Worm (Caenorhabditis elegans) whole organism, late embryonic: ENCODE measurements around the gene F23A7.5.
"Not testable (repeated sequence)": the region's sequence is repeated elsewhere in the genome, so short reads cannot be mapped to it uniquely, and the experiment has no call there.

Experiments
- F13H6.1 ChIP-seq: sonication (generic microtip); optimal IDR thresholded peaks from 2 replicates; lab custom pipeline; 2016; ENCODE audit warnings: missing genetic modification characterization, missing compliant biosample characterization
- K02D7.2 ChIP-seq: sonication (generic microtip); optimal IDR thresholded peaks from 2 replicates; lab custom pipeline; 2017; ENCODE audit warnings: mild to moderate bottlenecking, missing genetic modification characterization, missing compliant biosample characterization
- K09A11.1 ChIP-seq: sonication (generic microtip); optimal IDR thresholded peaks from 2 replicates; lab custom pipeline; 2017; ENCODE audit warnings: antibody characterized with exemption, mild to moderate bottlenecking, missing genetic modification characterization, missing compliant biosample characterization; ENCODE audit not compliant: insufficient read depth
- Y22D7AL.16 ChIP-seq: sonication (generic microtip); optimal IDR thresholded peaks from 2 replicates; lab custom pipeline; 2016; ENCODE audit warnings: missing genetic modification characterization, missing compliant biosample characterization
- ahr-1 ChIP-seq: sonication (generic microtip); optimal IDR thresholded peaks from 2 replicates; lab custom pipeline; 2016; ENCODE audit warnings: missing genetic modification characterization, missing compliant biosample characterization
- ceh-14 ChIP-seq: sonication (generic microtip); optimal IDR thresholded peaks from 2 replicates; lab custom pipeline; 2016; ENCODE audit warnings: missing genotype, missing genetic modification characterization, missing compliant biosample characterization
- ceh-2 ChIP-seq: sonication (generic microtip); optimal IDR thresholded peaks from 2 replicates; lab custom pipeline; 2016; ENCODE audit warnings: missing genotype, missing genetic modification characterization, missing compliant biosample characterization
- ceh-22 ChIP-seq: sonication (generic microtip); optimal IDR thresholded peaks from 2 replicates; lab custom pipeline; 2017; ENCODE audit warnings: missing biosample characterization, missing genetic modification characterization
- ceh-24 ChIP-seq: sonication (generic microtip); optimal IDR thresholded peaks from 2 replicates; lab custom pipeline; 2016; ENCODE audit warnings: mild to moderate bottlenecking, missing genetic modification characterization, missing compliant biosample characterization
- ceh-31 ChIP-seq: sonication (generic microtip); optimal IDR thresholded peaks from 2 replicates; lab custom pipeline; 2016; ENCODE audit warnings: missing genetic modification characterization, missing compliant biosample characterization
- ceh-48 ChIP-seq: sonication (generic microtip); optimal IDR thresholded peaks from 2 replicates; lab custom pipeline; 2016; ENCODE audit warnings: missing genetic modification characterization, inconsistent platforms, missing compliant biosample characterization
- dmd-4 ChIP-seq: sonication (generic microtip); optimal IDR thresholded peaks from 2 replicates; lab custom pipeline; 2016; ENCODE audit warnings: borderline replicate concordance, missing genetic modification characterization, missing compliant biosample characterization
- elt-2 ChIP-seq: sonication (generic microtip); optimal IDR thresholded peaks from 2 replicates; lab custom pipeline; 2016; ENCODE audit warnings: missing genetic modification reagents, missing genetic modification characterization, missing compliant biosample characterization
- elt-4 ChIP-seq: sonication (generic microtip); optimal IDR thresholded peaks from 2 replicates; lab custom pipeline; 2016; ENCODE audit warnings: missing genetic modification characterization, missing compliant biosample characterization
- ets-4 ChIP-seq: sonication (generic microtip); optimal IDR thresholded peaks from 2 replicates; lab custom pipeline; 2016; ENCODE audit warnings: missing genetic modification characterization, missing compliant biosample characterization
- fax-1 ChIP-seq: sonication (generic microtip); optimal IDR thresholded peaks from 2 replicates; lab custom pipeline; 2016; ENCODE audit warnings: missing genotype, missing genetic modification characterization, missing compliant biosample characterization
- fkh-6 ChIP-seq: sonication (generic microtip); optimal IDR thresholded peaks from 2 replicates; lab custom pipeline; 2016; ENCODE audit warnings: missing genetic modification characterization, missing compliant biosample characterization
- hlh-15 ChIP-seq: sonication (generic microtip); optimal IDR thresholded peaks from 2 replicates; lab custom pipeline; 2016; ENCODE audit warnings: missing genetic modification characterization, missing compliant biosample characterization
- hlh-30 ChIP-seq: sonication (generic microtip); optimal IDR thresholded peaks from 2 replicates; lab custom pipeline; 2017; ENCODE audit warnings: antibody characterized with exemption, missing genetic modification characterization, missing compliant biosample characterization; ENCODE audit not compliant: insufficient read depth
- hlh-6 ChIP-seq: sonication (generic microtip); optimal IDR thresholded peaks from 2 replicates; lab custom pipeline; 2016; ENCODE audit warnings: missing genotype, missing genetic modification characterization, missing compliant biosample characterization
- lim-6 ChIP-seq: sonication (generic microtip); optimal IDR thresholded peaks from 2 replicates; lab custom pipeline; 2016; ENCODE audit warnings: missing genetic modification characterization, missing compliant biosample characterization
- lin-11 ChIP-seq: fragments of 200-800 bp; sonication (Bioruptor generic); optimal IDR thresholded peaks from 2 replicates; lab custom pipeline; 2018; ENCODE audit warnings: mild to moderate bottlenecking, missing genetic modification characterization, missing compliant biosample characterization
- nhr-11 ChIP-seq: fragments of 150-350 bp; optimal IDR thresholded peaks from 2 replicates; lab custom pipeline; 2014; ENCODE audit warnings: missing biosample characterization, missing genetic modification characterization
- nhr-232 ChIP-seq: sonication (generic microtip); optimal IDR thresholded peaks from 2 replicates; lab custom pipeline; 2016; ENCODE audit warnings: missing genetic modification characterization, missing compliant biosample characterization
- odd-2 ChIP-seq: sonication (generic microtip); optimal IDR thresholded peaks from 2 replicates; lab custom pipeline; 2017; ENCODE audit warnings: antibody characterized with exemption, mild to moderate bottlenecking, missing genetic modification characterization, missing compliant biosample characterization
- pat-9 ChIP-seq: fragments of 200-800 bp; sonication (Bioruptor generic); optimal IDR thresholded peaks from 2 replicates; lab custom pipeline; 2018; ENCODE audit warnings: mild to moderate bottlenecking, missing genetic modification characterization, moderate library complexity, missing compliant biosample characterization
- pha-2 ChIP-seq: sonication (generic microtip); optimal IDR thresholded peaks from 2 replicates; lab custom pipeline; 2017; ENCODE audit warnings: mild to moderate bottlenecking, missing genetic modification characterization, missing compliant biosample characterization
- rnt-1 ChIP-seq: sonication (generic microtip); optimal IDR thresholded peaks from 2 replicates; lab custom pipeline; 2016; ENCODE audit warnings: missing genetic modification characterization, missing compliant biosample characterization
- sdc-2 ChIP-seq: sonication (generic microtip); optimal IDR thresholded peaks from 2 replicates; lab custom pipeline; 2016; ENCODE audit warnings: missing genotype, missing genetic modification characterization, missing compliant biosample characterization
- tbx-7 ChIP-seq: sonication (generic microtip); optimal IDR thresholded peaks from 2 replicates; lab custom pipeline; 2016; ENCODE audit warnings: missing genotype, missing genetic modification characterization, missing compliant biosample characterization
- unc-42 ChIP-seq: sonication (generic microtip); optimal IDR thresholded peaks from 2 replicates; lab custom pipeline; 2016; ENCODE audit warnings: missing genotype, missing genetic modification characterization, missing compliant biosample characterization
- unc-55 ChIP-seq: sonication (generic microtip); optimal IDR thresholded peaks from 2 replicates; lab custom pipeline; 2017; ENCODE audit warnings: missing biosample characterization, missing genetic modification reagents, missing genetic modification characterization
- unc-86 ChIP-seq: sonication (generic microtip); optimal IDR thresholded peaks from 2 replicates; lab custom pipeline; 2016; ENCODE audit warnings: missing genetic modification characterization, missing compliant biosample characterization
- zip-5 ChIP-seq: sonication (generic microtip); optimal IDR thresholded peaks from 2 replicates; lab custom pipeline; 2016; ENCODE audit warnings: missing genetic modification characterization, missing compliant biosample characterization

Gene F23A7.5

DNA sequence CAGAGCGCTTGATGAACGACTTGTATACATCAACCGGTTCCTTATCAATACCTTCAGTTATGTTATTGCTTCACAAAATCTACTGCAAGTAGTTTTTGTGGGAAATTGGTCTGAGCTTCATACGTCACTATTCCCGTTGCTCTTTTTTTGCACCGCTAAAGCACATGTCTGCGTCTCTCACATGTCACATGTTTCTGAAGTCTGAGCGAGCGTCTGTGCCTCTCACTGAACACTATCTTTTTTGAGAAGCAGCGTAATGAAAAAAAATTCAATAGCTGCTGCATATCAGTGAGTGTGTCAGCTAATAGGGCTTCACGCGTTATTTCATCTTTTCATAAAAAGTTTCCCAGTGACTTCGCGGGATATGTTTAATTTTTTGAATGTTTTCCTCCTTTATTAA is 10.4 kb upstream of the F23A7.5 start:
- TF ChIP-seq hlh-15 (tag; lab: Kevin White, UChicago) (no peak), hlh-30 (tag; lab: Kevin White, UChicago) (peak; percentile 82), fax-1 (tag; lab: Kevin White, UChicago) (no peak)

DNA sequence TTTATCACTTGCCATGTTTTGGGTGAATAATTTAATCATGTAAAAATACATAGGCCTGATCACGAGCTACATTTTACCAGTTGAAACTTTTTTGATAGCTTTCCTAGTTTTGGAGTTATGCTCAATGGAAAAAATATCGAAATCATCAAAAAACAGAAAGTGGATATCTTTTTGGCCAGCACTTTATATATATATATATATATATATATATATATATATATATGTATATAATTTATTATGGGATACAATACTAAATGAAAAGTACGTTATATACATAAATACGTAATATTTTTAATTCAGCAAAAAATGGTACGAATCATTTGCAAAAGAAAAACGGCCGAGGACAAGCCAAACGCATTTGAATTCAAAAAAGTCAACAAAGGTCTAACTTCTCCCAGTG is 9.0 kb upstream of the F23A7.5 start, which contains the start of gene F23A7.3:
TSS of gene F23A7.3 (plus strand) at position 301 of the 400 bp plus-strand sequence.
- TF ChIP-seq ceh-48; K09A11.1 (tag; lab: Kevin White, UChicago); unc-42 (tag; lab: Kevin White, UChicago): not testable (repeated sequence)

DNA sequence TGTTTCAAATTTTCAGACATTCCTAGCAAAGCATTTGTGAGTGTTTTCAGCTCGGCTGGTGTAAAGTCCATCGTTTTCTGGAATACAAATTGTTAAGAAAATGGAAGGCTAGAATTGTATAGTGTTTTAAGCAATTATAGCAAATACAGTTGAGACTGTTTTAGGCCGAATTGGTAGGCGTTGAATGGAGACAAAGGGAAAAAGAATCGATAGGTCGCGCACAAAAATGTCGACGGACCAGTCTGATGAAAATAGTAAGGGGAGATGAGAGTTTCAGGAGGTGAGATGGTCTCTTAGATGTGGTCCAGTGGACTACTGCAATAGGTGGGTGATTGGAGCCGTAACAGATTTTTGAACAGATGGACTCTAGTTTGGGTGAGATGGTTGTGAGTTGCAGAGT is 11.9 kb downstream of the F23A7.5 start:
- TF ChIP-seq ceh-2 (tag; lab: Kevin White, UChicago), result no peak
- TF ChIP-seq ceh-24, result no peak
- TF ChIP-seq tbx-7, result no peak
- no peak for TF ChIP-seq zip-5

DNA sequence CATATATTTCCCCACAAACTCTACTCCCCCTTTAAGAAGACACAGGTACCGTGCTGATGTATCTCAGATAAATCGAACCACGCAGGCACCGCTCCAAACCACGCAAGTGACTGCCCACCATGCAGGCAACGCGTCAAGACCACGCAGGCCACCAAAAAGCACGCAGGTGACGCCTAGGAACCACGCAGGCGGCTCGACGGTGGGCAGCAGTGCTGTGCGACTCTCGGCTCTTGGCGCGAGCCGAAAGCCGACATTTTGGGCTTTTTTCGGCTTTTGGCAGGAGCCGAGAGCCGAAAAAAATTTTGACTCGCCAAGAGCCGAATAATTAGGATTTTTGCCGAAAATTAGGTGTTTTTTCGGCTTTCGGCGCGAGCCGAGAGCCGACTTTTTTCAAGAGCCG is 14.4 kb downstream of the F23A7.5 start:
- TF ChIP-seq ahr-1 (tag; lab: Kevin White, UChicago), result no peak
- no peak for TF ChIP-seq pha-2 (tag; lab: Kevin White, UChicago)
- TF ChIP-seq rnt-1 (tag; lab: Kevin White, UChicago), result no peak
- TF ChIP-seq K09A11.1 (tag; lab: Kevin White, UChicago), result no peak
- TF ChIP-seq fkh-6 (tag; lab: Kevin White, UChicago), result no peak
- TF ChIP-seq Y22D7AL.16 (tag; lab: Kevin White, UChicago), result no peak
- TF ChIP-seq odd-2 (tag; lab: Kevin White, UChicago), result no peak
- TF ChIP-seq dmd-4 (tag; lab: Kevin White, UChicago), result no peak
- TF ChIP-seq unc-86, result no peak
- TF ChIP-seq nhr-232 (tag; lab: Kevin White, UChicago), result no peak
- no peak for TF ChIP-seq unc-42 (tag; lab: Kevin White, UChicago)
- TF ChIP-seq sdc-2 (tag; lab: Kevin White, UChicago), result no peak
- TF ChIP-seq hlh-6 (tag; lab: Kevin White, UChicago), result no peak
- no peak for TF ChIP-seq unc-55 (GFP tag; lab: Kevin White, UChicago)
- no peak for TF ChIP-seq pat-9 (tag; lab: Kevin White, UChicago)

DNA sequence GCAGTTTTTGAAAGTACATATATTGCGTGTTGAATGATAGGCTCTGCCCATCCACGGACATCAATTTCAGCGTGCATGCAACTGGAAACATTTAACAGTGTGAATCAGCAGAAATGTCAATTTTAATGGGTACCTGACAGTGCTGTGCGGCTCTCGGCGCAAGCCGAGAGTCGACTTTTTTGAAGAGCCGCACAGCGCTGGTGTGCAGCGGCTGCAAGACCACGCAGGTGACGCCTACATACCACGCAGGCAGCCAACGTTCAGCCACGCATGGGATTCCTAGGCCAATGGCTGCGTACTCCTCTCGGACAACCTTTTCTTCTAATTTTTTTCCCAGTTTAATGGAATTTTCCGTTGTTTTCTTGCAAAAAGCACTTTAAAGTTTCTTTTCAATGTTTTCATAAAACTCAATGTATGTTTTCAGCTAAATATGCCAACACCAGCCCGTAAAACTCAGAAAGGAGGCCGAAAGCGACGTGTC is 16.1 kb downstream of the F23A7.5 start, which contains the start of gene W10G6.1:
TSS of gene W10G6.1 (plus strand) at position 431 of the 481 bp plus-strand sequence.
- TF ChIP-seq elt-4 (tag; lab: Kevin White, UChicago) (no peak), lim-6 (tag; lab: Kevin White, UChicago) (no peak), ceh-24 (no peak), ceh-22 (no peak), ets-4 (no peak), K02D7.2 (no peak), elt-2 (tag; lab: Kevin White, UChicago) (no peak), ceh-31 (no peak)

DNA sequence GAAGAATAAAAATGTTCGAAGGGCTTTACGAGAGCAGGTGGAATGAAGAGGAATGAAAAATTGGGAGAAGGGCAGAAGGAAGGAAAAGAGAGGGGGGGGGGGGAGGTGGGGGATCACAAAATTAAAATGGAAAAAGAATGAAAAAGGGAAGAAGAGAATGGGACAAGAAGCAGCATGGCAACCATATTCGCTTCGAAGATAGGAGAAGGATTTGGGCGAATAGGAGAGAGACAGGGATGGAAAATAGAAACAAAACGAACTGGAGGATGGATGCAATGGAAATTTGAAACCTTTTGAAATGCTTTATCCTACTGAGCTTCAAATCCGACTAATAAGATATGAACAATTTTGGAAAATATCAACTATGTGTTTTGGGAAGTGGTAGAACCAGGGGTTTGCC is 22.0 kb downstream of the F23A7.5 start, which contains the start of gene W10G6.6:
TSS of gene W10G6.6 (minus strand) at position 101 of the 400 bp plus-strand sequence.
- TF ChIP-seq hlh-30 (tag; lab: Kevin White, UChicago), result no peak
- TF ChIP-seq F13H6.1 (tag; lab: Kevin White, UChicago), result no peak
- no peak for TF ChIP-seq zip-5
- TF ChIP-seq pat-9 (tag; lab: Kevin White, UChicago), result no peak
- no peak for TF ChIP-seq ceh-14
- TF ChIP-seq Y22D7AL.16 (tag; lab: Kevin White, UChicago), result no peak
- TF ChIP-seq nhr-11, result no peak
- no peak for TF ChIP-seq sdc-2 (tag; lab: Kevin White, UChicago)
- no peak for TF ChIP-seq tbx-7
- no peak for TF ChIP-seq lin-11 (tag; lab: Kevin White, UChicago)
